Worm (Caenorhabditis elegans) whole organism, L4/young adult: ENCODE measurements around the gene F47E1.20.

ENCODE experiments used
- W03F9.2 ChIP-seq: fragments of 150-350 bp; optimal IDR thresholded peaks from 2 replicates; lab custom pipeline; 2014; ENCODE audit warnings: missing biosample characterization, missing genetic modification characterization
- dao-5 ChIP-seq: sonication (generic microtip); optimal IDR thresholded peaks from 2 replicates; lab custom pipeline; 2016; ENCODE audit warnings: missing genotype, missing genetic modification characterization, moderate library complexity, missing compliant biosample characterization
- him-1 ChIP-seq: sonication (generic microtip); optimal IDR thresholded peaks from 2 replicates; lab custom pipeline; 2016; ENCODE audit warnings: missing genotype, missing genetic modification reagents, missing genetic modification characterization, missing compliant biosample characterization

Gene F47E1.20

ce11 chrX:9088620-9089019 is 39.9 kb downstream of the F47E1.20 start:
- TF ChIP-seq him-1 (tag; lab: Kevin White, UChicago) (no peak), dao-5 (tag; lab: Kevin White, UChicago) (no peak), W03F9.2 (tag; lab: Kevin White, UChicago) (no peak)

- TF ChIP-seq him-1 (tag; lab: Kevin White, UChicago), result no peak
- no peak for TF ChIP-seq W03F9.2 (tag; lab: Kevin White, UChicago)
- TF ChIP-seq dao-5 (tag; lab: Kevin White, UChicago), result no peak
Observed at ce11 chrX:9089536-9089935, 40.8 kb downstream of the F47E1.20 start.

ce11 chrX:9091380-9091779 is 42.6 kb downstream of the F47E1.20 start:
- TF ChIP-seq dao-5 (tag; lab: Kevin White, UChicago), result peak; percentile 35
- no peak for TF ChIP-seq W03F9.2 (tag; lab: Kevin White, UChicago)
- TF ChIP-seq him-1 (tag; lab: Kevin White, UChicago), result peak; percentile 33

- TF ChIP-seq W03F9.2 (tag; lab: Kevin White, UChicago) (no peak), him-1 (tag; lab: Kevin White, UChicago) (no peak), dao-5 (tag; lab: Kevin White, UChicago) (no peak)
Observed at ce11 chrX:9091873-9092272, 43.1 kb downstream of the F47E1.20 start.

- TF ChIP-seq him-1 (tag; lab: Kevin White, UChicago), result no peak
- TF ChIP-seq dao-5 (tag; lab: Kevin White, UChicago), result no peak
- TF ChIP-seq W03F9.2 (tag; lab: Kevin White, UChicago), result no peak
Observed at ce11 chrX:9096861-9097260, 48.1 kb downstream of the F47E1.20 start.

ce11 chrX:9102150-9102549 is 53.4 kb downstream of the F47E1.20 start:
- no peak for TF ChIP-seq W03F9.2 (tag; lab: Kevin White, UChicago)
- no peak for TF ChIP-seq him-1 (tag; lab: Kevin White, UChicago)
- TF ChIP-seq dao-5 (tag; lab: Kevin White, UChicago), result no peak

- TF ChIP-seq W03F9.2 (tag; lab: Kevin White, UChicago) (no peak), dao-5 (tag; lab: Kevin White, UChicago) (no peak), him-1 (tag; lab: Kevin White, UChicago) (no peak)
Observed at ce11 chrX:9103048-9103447, 54.3 kb downstream of the F47E1.20 start.

- TF ChIP-seq him-1 (tag; lab: Kevin White, UChicago), result no peak
- no peak for TF ChIP-seq W03F9.2 (tag; lab: Kevin White, UChicago)
- TF ChIP-seq dao-5 (tag; lab: Kevin White, UChicago), result no peak
Observed at ce11 chrX:9103584-9103983, 54.8 kb downstream of the F47E1.20 start.

- TF ChIP-seq W03F9.2 (tag; lab: Kevin White, UChicago), result no peak
- no peak for TF ChIP-seq him-1 (tag; lab: Kevin White, UChicago)
- no peak for TF ChIP-seq dao-5 (tag; lab: Kevin White, UChicago)
Observed at ce11 chrX:9104399-9104798, 55.6 kb downstream of the F47E1.20 start.
